Worm (Caenorhabditis elegans) whole organism, L1 larva: ENCODE data around the gene msp-51.

Experiments
- C04F5.9 ChIP-seq: sonication (generic microtip); optimal IDR thresholded peaks from 2 replicates; lab custom pipeline; 2016; ENCODE audit warnings: missing genetic modification characterization, missing compliant biosample characterization
- C16A3.4 ChIP-seq: fragments of 150-350 bp; optimal IDR thresholded peaks from 2 replicates; lab custom pipeline; 2014; ENCODE audit warnings: missing biosample characterization, missing genetic modification characterization
- aly-2 ChIP-seq: fragments of 150-350 bp; optimal IDR thresholded peaks from 2 replicates; lab custom pipeline; 2014; ENCODE audit warnings: missing biosample characterization, missing genetic modification characterization
- ama-1 ChIP-seq: fragments of 150-350 bp; optimal IDR thresholded peaks from 2 replicates; lab custom pipeline; 2014
- blmp-1 ChIP-seq: fragments of 150-350 bp; optimal IDR thresholded peaks from 2 replicates; lab custom pipeline; 2014; ENCODE audit warnings: missing biosample characterization, missing genetic modification characterization
- ceh-63 ChIP-seq: fragments of 200-800 bp; sonication (Bioruptor generic); optimal IDR thresholded peaks from 2 replicates; lab custom pipeline; 2018; ENCODE audit warnings: mild to moderate bottlenecking, missing genetic modification characterization, missing compliant biosample characterization
- ceh-8 ChIP-seq: fragments of 200-800 bp; sonication (Bioruptor generic); optimal IDR thresholded peaks from 2 replicates; lab custom pipeline; 2018; ENCODE audit warnings: mild to moderate bottlenecking, missing genetic modification characterization, moderate library complexity, missing compliant biosample characterization
- ceh-82 ChIP-seq, 3 experiments: fragments of 150-350 bp in 1 of 3; sonication (generic microtip) in 2 of 3; optimal IDR thresholded peaks; 2 replicates each; lab custom pipeline; 2014 to 2017; ENCODE audit warnings: missing biosample characterization in 3 of 3, missing genetic modification characterization in 3 of 3
- dsc-1 ChIP-seq: sonication (generic microtip); optimal IDR thresholded peaks from 2 replicates; lab custom pipeline; 2016; ENCODE audit warnings: mild to moderate bottlenecking, missing genetic modification characterization, missing compliant biosample characterization
- efl-1 ChIP-seq, 4 experiments: fragments of 150-350 bp; optimal IDR thresholded peaks in 3 of 4; peaks in 1 of 4; 1 replicate in 1 of 4; 2 replicates in 3 of 4; lab custom pipeline; 2014; ENCODE audit warnings: missing biosample characterization in 2 of 4, missing genetic modification characterization in 2 of 4, missing genetic modification reagents in 2 of 4
- efl-3 ChIP-seq: fragments of 200-800 bp; sonication (Bioruptor generic); optimal IDR thresholded peaks from 2 replicates; lab custom pipeline; 2018; ENCODE audit warnings: mild to moderate bottlenecking, missing genetic modification characterization, missing compliant biosample characterization
- egl-13 ChIP-seq: sonication (generic microtip); optimal IDR thresholded peaks from 2 replicates; lab custom pipeline; 2016; ENCODE audit warnings: missing genotype, missing genetic modification reagents, missing genetic modification characterization, missing compliant biosample characterization
- elt-2 ChIP-seq: sonication (generic microtip); optimal IDR thresholded peaks from 2 replicates; lab custom pipeline; 2016; ENCODE audit warnings: missing genetic modification characterization, mild to moderate bottlenecking, inconsistent platforms, missing compliant biosample characterization, missing genetic modification reagents
- elt-3 ChIP-seq, 6 experiments: fragments of 150-350 bp in 1 of 6; sonication (generic microtip); optimal IDR thresholded peaks; 2 replicates each; lab custom pipeline; 2017 to 2018; ENCODE audit warnings: missing biosample characterization in 6 of 6, missing genetic modification characterization in 6 of 6, inconsistent platforms in 1 of 6
- fkh-4 ChIP-seq: sonication (generic microtip); optimal IDR thresholded peaks from 2 replicates; lab custom pipeline; 2016; ENCODE audit warnings: missing compliant biosample characterization, missing genetic modification characterization, borderline replicate concordance
- fos-1 ChIP-seq: fragments of 150-350 bp; optimal IDR thresholded peaks from 2 replicates; lab custom pipeline; 2014; ENCODE audit warnings: missing biosample characterization, missing genetic modification characterization
- grh-1 ChIP-seq: fragments of 200-800 bp; sonication (Bioruptor generic); IDR thresholded peaks from 2 replicates; pipeline ENCODE4 v1.3.6; 2022; ENCODE audit warnings: missing genetic modification reagents, missing genetic modification characterization, missing compliant biosample characterization
- hlh-17 ChIP-seq: fragments of 200-800 bp; sonication (Bioruptor generic); optimal IDR thresholded peaks from 2 replicates; lab custom pipeline; 2018; ENCODE audit warnings: missing genetic modification characterization, mild to moderate bottlenecking, missing compliant biosample characterization, moderate library complexity, borderline replicate concordance
- hlh-4 ChIP-seq: sonication (generic microtip); optimal IDR thresholded peaks from 2 replicates; lab custom pipeline; 2016; ENCODE audit warnings: mild to moderate bottlenecking, missing genetic modification characterization, missing compliant biosample characterization
- irx-1 ChIP-seq: sonication (generic microtip); optimal IDR thresholded peaks from 2 replicates; lab custom pipeline; 2016; ENCODE audit warnings: missing genetic modification characterization, missing compliant biosample characterization
- isw-1 ChIP-seq: fragments of 200-800 bp; sonication (Bioruptor generic); IDR thresholded peaks from 2 replicates; pipeline ENCODE4 v1.3.6; 2022; ENCODE audit warnings: missing genetic modification characterization, missing compliant biosample characterization
- lin-13 ChIP-seq: fragments of 150-350 bp; optimal IDR thresholded peaks from 2 replicates; lab custom pipeline; 2014; ENCODE audit warnings: missing biosample characterization, missing genetic modification reagents, missing genetic modification characterization
- lin-14 ChIP-seq: fragments of 200-800 bp; sonication (Bioruptor generic); optimal IDR thresholded peaks from 2 replicates; lab custom pipeline; 2018; ENCODE audit warnings: mild to moderate bottlenecking, missing genetic modification characterization, moderate library complexity, missing compliant biosample characterization
- lin-15B ChIP-seq: fragments of 150-350 bp; sonication (generic microtip); optimal IDR thresholded peaks from 3 replicates; lab custom pipeline; 2014; ENCODE audit warnings: missing biosample characterization, missing genetic modification characterization
- lin-35 ChIP-seq, 2 experiments: fragments of 150-350 bp; optimal IDR thresholded peaks; 2 replicates each; lab custom pipeline; 2014; ENCODE audit warnings: missing biosample characterization in 2 of 2, missing genetic modification characterization in 2 of 2, missing genetic modification reagents in 2 of 2
- lin-39 ChIP-seq: fragments of 150-350 bp; optimal IDR thresholded peaks from 2 replicates; lab custom pipeline; 2014; ENCODE audit warnings: missing biosample characterization, missing genetic modification reagents, missing genetic modification characterization
- lsy-2 ChIP-seq, 2 experiments: fragments of 150-350 bp; optimal IDR thresholded peaks; 2 replicates each; lab custom pipeline; 2014; ENCODE audit warnings: missing biosample characterization in 2 of 2, missing genetic modification characterization in 2 of 2
- mdl-1 ChIP-seq, 2 experiments: fragments of 150-350 bp; optimal IDR thresholded peaks; 2 replicates each; lab custom pipeline; 2014 to 2017; ENCODE audit warnings: missing biosample characterization in 2 of 2, missing genetic modification characterization in 2 of 2, inconsistent platforms in 1 of 2
- mep-1 ChIP-seq: fragments of 150-350 bp; optimal IDR thresholded peaks from 2 replicates; lab custom pipeline; 2014; ENCODE audit warnings: missing biosample characterization, missing genetic modification characterization
- nhr-19 ChIP-seq: fragments of 200-800 bp; sonication (Bioruptor generic); conservative IDR thresholded peaks from 2 replicates; pipeline ENCODE4 v1.3.6; 2022; ENCODE audit warnings: missing genetic modification characterization, missing compliant biosample characterization
- nhr-20 ChIP-seq: sonication (generic microtip); optimal IDR thresholded peaks from 2 replicates; lab custom pipeline; 2016; ENCODE audit warnings: mild to moderate bottlenecking, missing genetic modification characterization, missing compliant biosample characterization
- nhr-237 ChIP-seq: fragments of 150-350 bp; optimal IDR thresholded peaks from 2 replicates; lab custom pipeline; 2014; ENCODE audit warnings: missing biosample characterization, missing genetic modification characterization
- nhr-28 ChIP-seq: fragments of 150-350 bp; optimal IDR thresholded peaks from 2 replicates; lab custom pipeline; 2014; ENCODE audit warnings: missing biosample characterization, missing genetic modification characterization
- nhr-76 ChIP-seq: sonication (generic microtip); optimal IDR thresholded peaks from 2 replicates; lab custom pipeline; 2017; ENCODE audit warnings: missing biosample characterization, missing genetic modification characterization
- nhr-77 ChIP-seq: fragments of 150-350 bp; optimal IDR thresholded peaks from 2 replicates; lab custom pipeline; 2014; ENCODE audit warnings: missing biosample characterization, missing genetic modification characterization
- pag-3 ChIP-seq: sonication (generic microtip); optimal IDR thresholded peaks from 2 replicates; lab custom pipeline; 2017; ENCODE audit warnings: missing genetic modification characterization, mild to moderate bottlenecking, missing compliant biosample characterization, antibody characterized with exemption, borderline replicate concordance; ENCODE audit not compliant: insufficient read depth
- pax-3 ChIP-seq: fragments of 200-800 bp; sonication (Bioruptor generic); optimal IDR thresholded peaks from 2 replicates; lab custom pipeline; 2018; ENCODE audit warnings: mild to moderate bottlenecking, missing genetic modification characterization, moderate library complexity, missing compliant biosample characterization
- pqm-1 ChIP-seq: sonication (generic microtip); optimal IDR thresholded peaks from 3 replicates; lab custom pipeline; 2017; ENCODE audit warnings: missing biosample characterization, missing genetic modification characterization
- rnt-1 ChIP-seq: sonication (generic microtip); optimal IDR thresholded peaks from 2 replicates; lab custom pipeline; 2016; ENCODE audit warnings: mild to moderate bottlenecking, missing genetic modification characterization, moderate library complexity, missing compliant biosample characterization
- skn-1 ChIP-seq: fragments of 150-350 bp; optimal IDR thresholded peaks from 2 replicates; lab custom pipeline; 2014; ENCODE audit warnings: missing biosample characterization, missing genetic modification characterization
- snpc-4 ChIP-seq: fragments of 150-350 bp; optimal IDR thresholded peaks from 2 replicates; lab custom pipeline; 2014; ENCODE audit warnings: missing biosample characterization, missing genetic modification characterization
- snu-23 ChIP-seq: sonication (generic microtip); optimal IDR thresholded peaks from 2 replicates; lab custom pipeline; 2016; ENCODE audit warnings: missing genetic modification characterization, missing compliant biosample characterization
- sox-4 ChIP-seq: sonication (generic microtip); optimal IDR thresholded peaks from 2 replicates; lab custom pipeline; 2016; ENCODE audit warnings: missing genetic modification characterization, missing compliant biosample characterization
- swsn-7 ChIP-seq: sonication (generic microtip); optimal IDR thresholded peaks from 2 replicates; lab custom pipeline; 2016; ENCODE audit warnings: missing genetic modification characterization, missing compliant biosample characterization
- tbx-2 ChIP-seq: sonication (generic microtip); optimal IDR thresholded peaks from 2 replicates; lab custom pipeline; 2016; ENCODE audit warnings: missing genetic modification characterization, missing compliant biosample characterization
- tlp-1 ChIP-seq: fragments of 150-350 bp; optimal IDR thresholded peaks from 2 replicates; lab custom pipeline; 2014; ENCODE audit warnings: missing biosample characterization, missing genetic modification characterization
- unc-30 ChIP-seq: sonication (generic microtip); optimal IDR thresholded peaks from 2 replicates; lab custom pipeline; 2017; ENCODE audit warnings: missing biosample characterization, missing genetic modification characterization
- unc-86 ChIP-seq: sonication (generic microtip); optimal IDR thresholded peaks from 2 replicates; lab custom pipeline; 2016; ENCODE audit warnings: missing genetic modification characterization, missing compliant biosample characterization
- vab-15 ChIP-seq: sonication (generic microtip); optimal IDR thresholded peaks from 2 replicates; lab custom pipeline; 2017; ENCODE audit warnings: missing genotype, mild to moderate bottlenecking, missing genetic modification characterization, missing compliant biosample characterization
- xbp-1 ChIP-seq: sonication (generic microtip); optimal IDR thresholded peaks from 2 replicates; lab custom pipeline; 2016; ENCODE audit warnings: missing genetic modification characterization, missing compliant biosample characterization
- zip-4 ChIP-seq: fragments of 200-800 bp; sonication (Bioruptor generic); optimal IDR thresholded peaks from 2 replicates; lab custom pipeline; 2018; ENCODE audit warnings: mild to moderate bottlenecking, missing genetic modification characterization, moderate library complexity, missing compliant biosample characterization
- ztf-11 ChIP-seq, 2 experiments: sonication (generic microtip); optimal IDR thresholded peaks; 2 replicates each; lab custom pipeline; 2016 to 2017; ENCODE audit warnings: missing genetic modification characterization in 2 of 2, missing biosample characterization in 1 of 2, missing compliant biosample characterization in 1 of 2
- ztf-4 ChIP-seq: fragments of 150-350 bp; optimal IDR thresholded peaks from 2 replicates; lab custom pipeline; 2014; ENCODE audit warnings: missing biosample characterization, missing genetic modification characterization

The msp-51 gene

ce11 chrIV:5334518-5334917, 39.4 kb upstream of the msp-51 start (continued):
- no peak for TF ChIP-seq ztf-11 (tag; optimal IDR thresholded peaks at IDR 0.05; lab: Kevin White, UChicago)
- TF ChIP-seq snu-23 (GFP tag; lab: Kevin White, UChicago), result peak; percentile 82
- no peak for TF ChIP-seq tlp-1 (tag; lab: Kevin White, UChicago)
- peak; percentile 26 to 74 for TF ChIP-seq lsy-2 (tag; optimal IDR thresholded peaks at IDR 0.05; lab: Kevin White, UChicago)
- no peak for TF ChIP-seq pag-3 (tag; lab: Kevin White, UChicago)
- peak; percentile 75 for TF ChIP-seq lin-14 (GFP tag; lab: Kevin White, UChicago)
- TF ChIP-seq C16A3.4 (tag; lab: Kevin White, UChicago), result peak; percentile 64
- TF ChIP-seq xbp-1, result peak; percentile 50
- peak; percentile 39 for TF ChIP-seq ceh-8 (GFP tag; lab: Kevin White, UChicago)
- TF ChIP-seq irx-1 (tag; lab: Kevin White, UChicago), result peak; percentile 50
- TF ChIP-seq nhr-77 (tag; lab: Kevin White, UChicago), result peak; percentile 41
- peak; percentile 23 for TF ChIP-seq blmp-1
- TF ChIP-seq unc-86 (tag; lab: Kevin White, UChicago), result peak; percentile 11
- TF ChIP-seq rnt-1, result no peak
- peak; percentile 36 for TF ChIP-seq aly-2 (tag; lab: Kevin White, UChicago)
- TF ChIP-seq fkh-4 (tag; lab: Kevin White, UChicago), result no peak
- TF ChIP-seq lin-15B (tag; lab: Kevin White, UChicago), result no peak
- TF ChIP-seq lin-39 (tag; lab: Kevin White, UChicago), result no peak
- TF ChIP-seq hlh-4 (tag; lab: Kevin White, UChicago), result no peak
- no peak for TF ChIP-seq sox-4 (tag; lab: Kevin White, UChicago)
- no peak for TF ChIP-seq ztf-4
- no peak for TF ChIP-seq zip-4 (GFP tag; lab: Kevin White, UChicago)
- TF ChIP-seq mdl-1 (tag; optimal IDR thresholded peaks at IDR 0.05; lab: Kevin White, UChicago), result peak in 1 of 2 experiments; percentile 51
- TF ChIP-seq grh-1 (GFP tag; lab: Robert Waterston, UW), result no peak
- no peak for TF ChIP-seq C04F5.9 (tag; lab: Kevin White, UChicago)
- TF ChIP-seq vab-15 (tag; lab: Kevin White, UChicago), result peak; percentile 13
- no peak for TF ChIP-seq efl-3 (GFP tag; lab: Kevin White, UChicago)
- peak; percentile 55 to 74 for TF ChIP-seq lin-35 (GFP tag; optimal IDR thresholded peaks at IDR 0.05; lab: Kevin White, UChicago)
- TF ChIP-seq lin-13 (GFP tag; lab: Kevin White, UChicago), result peak; percentile 32
- peak; percentile 29 for TF ChIP-seq pax-3 (tag; lab: Kevin White, UChicago)
- peak; percentile 43 to 63 for TF ChIP-seq efl-1 (optimal IDR thresholded peaks at IDR 0.05; lab: Kevin White, UChicago)
- peak; percentile 49 to 95 for TF ChIP-seq efl-1 (GFP tag; optimal IDR thresholded peaks at IDR 0.05 in 1 of 2; lab: Kevin White, UChicago)
- TF ChIP-seq nhr-237 (tag; lab: Kevin White, UChicago), result peak; percentile 20
- no peak for TF ChIP-seq egl-13
- TF ChIP-seq skn-1 (tag; lab: Kevin White, UChicago), result peak; percentile 33
- peak; percentile 60 for TF ChIP-seq nhr-20 (tag; lab: Kevin White, UChicago)
- TF ChIP-seq nhr-76 (tag; lab: Kevin White, UChicago), result no peak
- no peak for TF ChIP-seq hlh-17 (GFP tag; lab: Kevin White, UChicago)
- no peak for TF ChIP-seq nhr-28 (tag; lab: Kevin White, UChicago)
- no peak for TF ChIP-seq elt-2 (tag; lab: Kevin White, UChicago)
- TF ChIP-seq ceh-63 (GFP tag; lab: Kevin White, UChicago), result no peak
- peak; percentile 31 to 69 (median 57) for TF ChIP-seq ceh-82 (tag; optimal IDR thresholded peaks at IDR 0.05; lab: Kevin White, UChicago)
- TF ChIP-seq unc-30, result no peak
- no peak for TF ChIP-seq ama-1 (lab: Kevin White, UChicago)
- peak; percentile 56 for TF ChIP-seq dsc-1 (tag; lab: Kevin White, UChicago)
- peak; percentile 59 for TF ChIP-seq swsn-7 (tag; lab: Kevin White, UChicago)
- TF ChIP-seq elt-3 (tag; optimal IDR thresholded peaks at IDR 0.05; lab: Kevin White, UChicago), result peak in 1 of 6 experiments; percentile 49
- peak; percentile 65 for TF ChIP-seq nhr-19 (GFP tag; lab: Robert Waterston, UW)
- peak; percentile 50 for TF ChIP-seq tbx-2 (tag; lab: Kevin White, UChicago)
- TF ChIP-seq mep-1 (tag; lab: Kevin White, UChicago), result peak; percentile 50
- TF ChIP-seq fos-1 (tag; lab: Kevin White, UChicago), result peak; percentile 80
- TF ChIP-seq isw-1 (GFP tag; lab: Robert Waterston, UW), result peak; percentile 36
- TF ChIP-seq snpc-4, result peak; percentile 56
- TF ChIP-seq pqm-1, result no peak
